Worm (Caenorhabditis elegans) whole organism, L1 larva: Measurements from ENCODE around the gene R02D5.24.

Experiments
- aly-2 ChIP-seq: fragments of 150-350 bp; optimal IDR thresholded peaks from 2 replicates; lab custom pipeline; 2014; ENCODE audit warnings: missing biosample characterization, missing genetic modification characterization
- elt-3 ChIP-seq, 6 experiments: fragments of 150-350 bp in 1 of 6; sonication (generic microtip); optimal IDR thresholded peaks; 2 replicates each; lab custom pipeline; 2017 to 2018; ENCODE audit warnings: missing biosample characterization in 6 of 6, missing genetic modification characterization in 6 of 6, inconsistent platforms in 1 of 6
- lir-3 ChIP-seq: sonication (generic microtip); optimal IDR thresholded peaks from 2 replicates; lab custom pipeline; 2016; ENCODE audit warnings: mild to moderate bottlenecking, missing genetic modification characterization, moderate library complexity, missing compliant biosample characterization; ENCODE audit not compliant: poor library complexity

DNA sequence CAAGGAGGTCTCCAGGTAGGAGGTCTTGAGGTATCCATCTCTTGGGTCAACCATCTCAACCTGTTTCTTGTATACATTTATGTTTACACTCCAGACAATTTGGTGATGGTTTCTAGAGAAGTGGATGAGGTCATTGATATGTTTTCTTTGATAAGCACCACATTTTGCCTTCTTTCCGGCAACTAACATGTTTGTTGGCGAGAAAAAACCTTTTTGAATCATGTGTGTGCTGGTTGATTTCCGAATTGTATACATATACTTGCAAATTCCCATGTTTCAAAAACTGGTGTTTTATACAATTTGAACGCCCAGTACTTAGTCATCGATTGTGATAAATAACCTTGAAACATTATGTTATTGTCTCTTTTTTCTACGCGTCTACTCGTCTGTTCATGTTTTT lies 3.0 kb downstream of the R02D5.24 start:
- TF ChIP-seq lir-3 (no peak), aly-2 (tag; lab: Kevin White, UChicago) (no peak), elt-3 (tag; optimal IDR thresholded peaks at IDR 0.05; lab: Kevin White, UChicago) (no peak)
